Fruit fly (Drosophila melanogaster) whole organism, embryonic: ENCODE measurements around the gene CG8176.

ENCODE experiments used
- Abd-B ChIP-seq: fragments of 200-800 bp; sonication (Bioruptor generic); optimal IDR thresholded peaks from 2 replicates; lab custom pipeline; 2018; ENCODE audit warnings: missing biosample characterization, mild to moderate bottlenecking, missing genetic modification characterization, moderate library complexity
- Atf6 ChIP-seq: fragments of 200-800 bp; sonication (Bioruptor generic); IDR thresholded peaks from 2 replicates; pipeline ENCODE4 v1.3.6; 2022; ENCODE audit warnings: missing biosample characterization, missing genetic modification characterization
- Blimp-1 ChIP-seq: fragments of 200-800 bp; sonication (Bioruptor generic); optimal IDR thresholded peaks from 3 replicates; lab custom pipeline; 2018; ENCODE audit warnings: missing biosample characterization, missing genetic modification characterization, mild to moderate bottlenecking, moderate library complexity, missing genetic modification reagents
- CG10209 ChIP-seq: fragments of 200-800 bp; sonication (Bioruptor generic); optimal IDR thresholded peaks from 3 replicates; lab custom pipeline; 2017; ENCODE audit warnings: missing biosample characterization, mild to moderate bottlenecking, missing genetic modification characterization, missing genetic modification reagents
- CG10321 ChIP-seq: fragments of 200-800 bp; sonication (Bioruptor generic); IDR thresholded peaks from 2 replicates; pipeline ENCODE4 v1.3.6; 2022; ENCODE audit warnings: missing biosample characterization, missing genetic modification characterization
- CG11093 ChIP-seq: fragments of 200-800 bp; sonication (Bioruptor generic); IDR thresholded peaks from 3 replicates; pipeline ENCODE4 v1.3.6; 2022; ENCODE audit warnings: missing biosample characterization, missing genetic modification characterization
- CG11456 ChIP-seq: fragments of 200-800 bp; sonication (Bioruptor generic); IDR thresholded peaks from 3 replicates; pipeline ENCODE4 v1.3.6; 2022; ENCODE audit warnings: missing biosample characterization, missing genetic modification characterization
- CG11695 ChIP-seq: fragments of 200-800 bp; sonication (Bioruptor generic); IDR thresholded peaks from 3 replicates; pipeline ENCODE4 v1.3.6; 2022; ENCODE audit warnings: missing biosample characterization, missing genetic modification characterization
- CG11696 ChIP-seq: fragments of 200-800 bp; sonication (Bioruptor generic); IDR thresholded peaks from 2 replicates; pipeline ENCODE4 v1.3.6; 2022; ENCODE audit warnings: missing biosample characterization, missing genetic modification characterization
- CG14667 ChIP-seq: fragments of 200-800 bp; sonication (Bioruptor generic); IDR thresholded peaks from 2 replicates; pipeline ENCODE4 v1.3.6; 2022; ENCODE audit warnings: missing biosample characterization, missing genetic modification characterization
- CG1529 ChIP-seq: fragments of 200-800 bp; sonication (Bioruptor generic); optimal IDR thresholded peaks from 3 replicates; lab custom pipeline; 2018; ENCODE audit warnings: missing biosample characterization, missing genetic modification characterization
- CG16779 ChIP-seq: fragments of 200-800 bp; sonication (Bioruptor generic); IDR thresholded peaks from 2 replicates; pipeline ENCODE4 v1.3.6; 2022; ENCODE audit warnings: missing biosample characterization, missing genetic modification characterization
- CG16815 ChIP-seq: fragments of 200-800 bp; sonication (Bioruptor generic); optimal IDR thresholded peaks from 3 replicates; lab custom pipeline; 2017; ENCODE audit warnings: missing biosample characterization, mild to moderate bottlenecking, missing genetic modification characterization
- CG16863 ChIP-seq: fragments of 200-800 bp; sonication (Bioruptor generic); optimal IDR thresholded peaks from 3 replicates; lab custom pipeline; 2016; ENCODE audit warnings: missing biosample characterization, missing genetic modification characterization
- CG18262 ChIP-seq: fragments of 200-800 bp; optimal IDR thresholded peaks from 3 replicates; lab custom pipeline; 2019; ENCODE audit warnings: missing biosample characterization, mild to moderate bottlenecking, missing genetic modification characterization, moderate library complexity
- CG18764 ChIP-seq: fragments of 200-800 bp; sonication (Bioruptor generic); optimal IDR thresholded peaks from 3 replicates; lab custom pipeline; 2016; ENCODE audit warnings: missing biosample characterization, missing genetic modification characterization
- CG30403 ChIP-seq: fragments of 200-800 bp; sonication (Bioruptor generic); optimal IDR thresholded peaks from 3 replicates; lab custom pipeline; 2016; ENCODE audit warnings: missing biosample characterization, missing genetic modification characterization
- CG5245 ChIP-seq: fragments of 200-800 bp; sonication (Bioruptor generic); optimal IDR thresholded peaks from 3 replicates; lab custom pipeline; 2016; ENCODE audit warnings: missing biosample characterization, missing genetic modification characterization
- CG9609 ChIP-seq: fragments of 200-800 bp; sonication (Bioruptor generic); optimal IDR thresholded peaks from 3 replicates; lab custom pipeline; 2016; ENCODE audit warnings: missing biosample characterization, missing genetic modification characterization
- CrebB ChIP-seq: fragments of 200-800 bp; sonication (Bioruptor generic); optimal IDR thresholded peaks from 3 replicates; lab custom pipeline; 2018; ENCODE audit warnings: missing biosample characterization, mild to moderate bottlenecking, missing genetic modification characterization
- Doc2 ChIP-seq: fragments of 200-800 bp; sonication (Bioruptor generic); IDR thresholded peaks from 2 replicates; pipeline ENCODE4 v1.3.6; 2022; ENCODE audit warnings: missing biosample characterization, missing genetic modification characterization
- Elba2 ChIP-seq: fragments of 200-800 bp; sonication (Bioruptor generic); optimal IDR thresholded peaks from 3 replicates; lab custom pipeline; 2016; ENCODE audit warnings: missing biosample characterization, missing genetic modification characterization
- Ets97D ChIP-seq: fragments of 200-800 bp; sonication (Bioruptor generic); optimal IDR thresholded peaks from 3 replicates; lab custom pipeline; 2016; ENCODE audit warnings: missing biosample characterization, missing genetic modification characterization
- HHEX ChIP-seq: fragments of 200-800 bp; sonication (Bioruptor generic); optimal IDR thresholded peaks from 3 replicates; lab custom pipeline; 2017; ENCODE audit warnings: missing biosample characterization, mild to moderate bottlenecking, missing genetic modification characterization, missing genetic modification reagents
- HLH54F ChIP-seq: fragments of 200-800 bp; sonication (Bioruptor generic); optimal IDR thresholded peaks from 3 replicates; lab custom pipeline; 2016; ENCODE audit warnings: missing biosample characterization, missing genetic modification characterization
- Lhr ChIP-seq: fragments of 200-800 bp; sonication (Bioruptor generic); optimal IDR thresholded peaks from 3 replicates; lab custom pipeline; 2017; ENCODE audit warnings: mild to moderate bottlenecking, missing biosample characterization, missing genetic modification reagents, missing genetic modification characterization
- MBD-R2 ChIP-seq: fragments of 200-800 bp; sonication (Bioruptor generic); IDR thresholded peaks from 2 replicates; pipeline ENCODE4 v1.3.6; 2022; ENCODE audit warnings: missing biosample characterization, missing genetic modification characterization
- NK7.1 ChIP-seq: fragments of 200-800 bp; sonication (Bioruptor generic); optimal IDR thresholded peaks from 3 replicates; lab custom pipeline; 2016; ENCODE audit warnings: missing biosample characterization, missing genetic modification characterization
- Opbp ChIP-seq: fragments of 200-800 bp; sonication (Bioruptor generic); IDR thresholded peaks from 3 replicates; pipeline ENCODE4 v1.3.6; 2022; ENCODE audit warnings: missing biosample characterization, missing genetic modification characterization; ENCODE audit not compliant: partially characterized antibody
- ash1 ChIP-seq: fragments of 200-800 bp; sonication (Bioruptor generic); optimal IDR thresholded peaks from 2 replicates; lab custom pipeline; 2018; ENCODE audit warnings: missing biosample characterization, mild to moderate bottlenecking, missing genetic modification characterization
- bcd ChIP-seq: fragments of 200-800 bp; sonication (Bioruptor generic); optimal IDR thresholded peaks from 2 replicates; lab custom pipeline; 2017; ENCODE audit warnings: missing biosample characterization, mild to moderate bottlenecking, missing genetic modification characterization
- caup ChIP-seq: fragments of 200-800 bp; sonication (Bioruptor generic); optimal IDR thresholded peaks from 3 replicates; lab custom pipeline; 2017; ENCODE audit warnings: missing biosample characterization, mild to moderate bottlenecking, missing genetic modification characterization, moderate library complexity; ENCODE audit not compliant: severe bottlenecking
- en ChIP-seq: fragments of 200-800 bp; sonication (Bioruptor generic); optimal IDR thresholded peaks from 2 replicates; lab custom pipeline; 2016; ENCODE audit warnings: missing biosample characterization, missing genetic modification characterization
- fru ChIP-seq: fragments of >200 bp; optimal IDR thresholded peaks from 2 replicates; lab custom pipeline; 2017
- gce ChIP-seq: fragments of 200-800 bp; sonication (Bioruptor generic); IDR thresholded peaks from 3 replicates; pipeline ENCODE4 v1.3.6; 2022; ENCODE audit warnings: missing biosample characterization, missing genetic modification characterization
- gcm2 ChIP-seq: fragments of 200-800 bp; sonication (Bioruptor generic); optimal IDR thresholded peaks from 2 replicates; lab custom pipeline; 2016; ENCODE audit warnings: missing biosample characterization, missing genetic modification characterization
- grau ChIP-seq: fragments of 200-800 bp; optimal IDR thresholded peaks from 3 replicates; lab custom pipeline; 2019; ENCODE audit warnings: missing biosample characterization, mild to moderate bottlenecking, missing genetic modification characterization, moderate library complexity
- hb ChIP-seq: fragments of 200-800 bp; sonication (Bioruptor generic); IDR thresholded peaks from 3 replicates; pipeline ENCODE4 v1.3.6; 2022; ENCODE audit warnings: missing biosample characterization, missing genetic modification characterization; ENCODE audit not compliant: partially characterized antibody
- hkb ChIP-seq, 2 experiments: fragments of 200-800 bp in 1 of 2; fragments of >200 bp in 1 of 2; sonication (Bioruptor generic) in 1 of 2; IDR thresholded peaks in 1 of 2; optimal IDR thresholded peaks in 1 of 2; 2 replicates each; pipeline versions ENCODE4 v1.3.6 to Lab custom; 2017 to 2022; ENCODE audit warnings: missing biosample characterization in 1 of 2, missing genetic modification characterization in 1 of 2
- lola ChIP-seq, 3 experiments: fragments of >200 bp in 2 of 3; fragments of 200-800 bp in 1 of 3; sonication (Bioruptor generic) in 1 of 3; optimal IDR thresholded peaks; 2 replicates each; lab custom pipeline; 2017 to 2019; ENCODE audit warnings: missing biosample characterization in 3 of 3, missing genetic modification characterization in 3 of 3, mild to moderate bottlenecking in 1 of 3, moderate library complexity in 1 of 3
- odd ChIP-seq: fragments of 200-800 bp; sonication (Bioruptor generic); optimal IDR thresholded peaks from 2 replicates; lab custom pipeline; 2017; ENCODE audit warnings: missing biosample characterization, mild to moderate bottlenecking, missing genetic modification characterization
- org-1 ChIP-seq: fragments of 200-800 bp; sonication (Bioruptor generic); optimal IDR thresholded peaks from 2 replicates; lab custom pipeline; 2017; ENCODE audit warnings: missing biosample characterization, missing genetic modification characterization
- scrt ChIP-seq: fragments of 200-800 bp; sonication (Bioruptor generic); optimal IDR thresholded peaks from 2 replicates; lab custom pipeline; 2018; ENCODE audit warnings: missing biosample characterization, mild to moderate bottlenecking, missing genetic modification characterization, moderate library complexity
- slbo ChIP-seq: fragments of 200-800 bp; sonication (Bioruptor generic); IDR thresholded peaks from 2 replicates; pipeline ENCODE4 v1.3.6; 2022; ENCODE audit warnings: missing biosample characterization, missing genetic modification characterization
- sug ChIP-seq: fragments of 200-800 bp; optimal IDR thresholded peaks from 2 replicates; lab custom pipeline; 2019; ENCODE audit warnings: missing biosample characterization, mild to moderate bottlenecking, missing genetic modification characterization, moderate library complexity
- tgo ChIP-seq: fragments of 200-800 bp; sonication (Bioruptor generic); IDR thresholded peaks from 3 replicates; pipeline ENCODE4 v1.3.6; 2022; ENCODE audit warnings: missing biosample characterization, missing genetic modification characterization
- tin ChIP-seq: fragments of 200-800 bp; sonication (Bioruptor generic); optimal IDR thresholded peaks from 3 replicates; lab custom pipeline; 2016; ENCODE audit warnings: missing biosample characterization, missing genetic modification characterization
- tio ChIP-seq: fragments of 200-800 bp; sonication (Bioruptor generic); optimal IDR thresholded peaks from 2 replicates; lab custom pipeline; 2017; ENCODE audit warnings: missing biosample characterization, missing genetic modification characterization, inconsistent platforms

CG8176 gene

DNA sequence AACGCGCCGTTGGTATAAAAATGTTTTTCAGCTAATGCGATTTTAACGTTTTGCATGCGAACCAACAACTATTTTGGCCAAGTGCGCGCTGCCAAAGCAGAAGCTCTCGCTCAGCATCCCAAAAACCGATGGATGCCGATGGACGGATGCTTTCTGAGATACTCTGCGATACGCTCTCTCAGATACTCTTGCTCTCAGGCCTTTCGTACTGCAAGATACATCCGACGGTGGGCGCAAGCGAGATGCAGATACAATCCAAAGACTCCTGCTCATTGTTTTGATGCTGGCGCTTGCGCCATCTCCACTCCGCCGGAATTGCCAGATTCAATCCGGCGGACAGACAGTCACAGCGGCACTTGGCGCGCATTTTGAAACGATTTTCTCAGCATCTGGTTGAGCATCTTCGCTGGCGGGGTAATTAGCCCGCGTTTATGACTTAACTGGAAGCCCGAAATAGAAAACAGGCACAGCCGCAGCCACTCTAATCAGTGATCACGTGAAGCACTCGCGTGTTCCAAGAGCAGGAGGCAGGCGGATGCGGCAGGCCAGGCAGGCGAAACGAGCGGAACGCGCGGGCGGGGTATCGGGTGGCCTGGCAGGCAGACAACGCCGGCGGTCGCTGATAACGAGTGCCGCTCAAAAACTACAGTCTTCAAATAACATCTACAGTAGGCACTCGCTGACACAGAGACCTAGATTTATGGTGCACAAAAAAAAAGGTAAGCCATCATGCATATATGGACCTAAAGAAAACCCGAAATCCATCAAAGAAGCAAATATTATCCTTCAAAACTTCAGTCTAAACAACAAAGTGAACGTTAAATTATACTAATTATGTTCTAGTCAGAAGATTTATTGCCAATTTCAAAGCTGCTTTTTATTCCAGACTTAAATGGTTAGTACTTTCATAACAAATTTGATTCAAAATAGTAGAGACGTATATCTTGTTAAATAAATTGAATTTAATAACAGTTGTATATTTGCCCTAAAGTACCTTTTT, 21.9 kb upstream of the CG8176 start, which contains the start of gene CG16779 (continued):
- peak; percentile 1 for TF ChIP-seq scrt (GFP tag; lab: Kevin White, UChicago)
- peak; percentile 91 for TF ChIP-seq sug (tag; lab: Kevin White, UChicago)
- no peak for TF ChIP-seq Lhr
- no peak for TF ChIP-seq CrebB
- TF ChIP-seq fru (lab: Kevin White, UChicago): no peak
- TF ChIP-seq gcm2 (GFP tag; lab: Kevin White, UChicago): no peak
- TF ChIP-seq caup: no peak
- TF ChIP-seq org-1 (GFP tag; lab: Kevin White, UChicago): no peak
- TF ChIP-seq CG11093: 0 out of 3 replicates have a peak, but pooled peaks have one; percentile 6
- no peak for TF ChIP-seq hb (GFP tag; lab: Robert Waterston, UW)
- TF ChIP-seq Elba2 (GFP tag; lab: Kevin White, UChicago): no peak
- TF ChIP-seq CG9609 (GFP tag; lab: Kevin White, UChicago): no peak
- peak; percentile 16 for TF ChIP-seq HHEX (GFP tag; lab: Kevin White, UChicago)
- TF ChIP-seq odd (GFP tag; lab: Kevin White, UChicago): peak; percentile 11
- no peak; the same call in 1 of the 2 replicates for TF ChIP-seq MBD-R2
- TF ChIP-seq hkb (optimal IDR thresholded peaks at IDR 0.05; lab: Kevin White, UChicago): no peak
- no peak for TF ChIP-seq hkb (GFP tag; IDR thresholded peaks at IDR 0.05; lab: Robert Waterston, UW)
- TF ChIP-seq CG11456 (GFP tag; lab: Robert Waterston, UW): peak; percentile 60; the same call in 1 of the 3 replicates
- TF ChIP-seq CG11695 (GFP tag; lab: Robert Waterston, UW): no peak
- TF ChIP-seq grau (tag; lab: Kevin White, UChicago): peak; percentile 90
- TF ChIP-seq slbo (GFP tag; lab: Robert Waterston, UW): 0 out of 2 replicates have a peak, but pooled peaks have one; percentile 3
- TF ChIP-seq CG18262: peak; percentile 66
- peak; percentile 36 for TF ChIP-seq CG5245
- TF ChIP-seq ash1 (GFP tag; lab: Kevin White, UChicago): no peak
- 0 out of 2 replicates have a peak, but pooled peaks have one; percentile 24 for TF ChIP-seq CG16779 (GFP tag; lab: Robert Waterston, UW)
- peak; percentile 87 for TF ChIP-seq CG10321 (GFP tag; lab: Robert Waterston, UW)
- TF ChIP-seq CG16863: peak; percentile 10
- no peak for TF ChIP-seq CG14667 (GFP tag; lab: Robert Waterston, UW)
- no peak for TF ChIP-seq CG1529
- TF ChIP-seq Doc2 (GFP tag; lab: Robert Waterston, UW): no peak
- no peak for TF ChIP-seq HLH54F (GFP tag; lab: Kevin White, UChicago)
- TF ChIP-seq NK7.1 (GFP tag; lab: Kevin White, UChicago): no peak
- peak; percentile 30; the same call in 1 of the 3 replicates for TF ChIP-seq tgo (GFP tag; lab: Robert Waterston, UW)
- TF ChIP-seq CG16815 (GFP tag; lab: Kevin White, UChicago): peak; percentile 46
- no peak for TF ChIP-seq CG11696 (GFP tag; lab: Robert Waterston, UW)
- TF ChIP-seq Ets97D: no peak
- TF ChIP-seq Blimp-1 (GFP tag; lab: Kevin White, UChicago): peak; percentile 30
- peak; percentile 4 for TF ChIP-seq Abd-B
- peak; percentile 47 for TF ChIP-seq tin
- TF ChIP-seq tio: peak; percentile 50
- no peak for TF ChIP-seq gce
- no peak for TF ChIP-seq CG18764 (GFP tag; lab: Kevin White, UChicago)
- TF ChIP-seq Atf6 (GFP tag; lab: Robert Waterston, UW): no peak
- TF ChIP-seq en (GFP tag; lab: Kevin White, UChicago): no peak
- TF ChIP-seq lola (GFP tag; optimal IDR thresholded peaks at IDR 0.05; lab: Kevin White, UChicago): peak in 1 of 3 experiments; percentile 65
- TF ChIP-seq bcd: peak; percentile 47
- TF ChIP-seq Opbp: no peak
- TF ChIP-seq CG30403 (GFP tag; lab: Kevin White, UChicago): peak; percentile 59
- peak; percentile 53 for TF ChIP-seq CG10209 (GFP tag; lab: Kevin White, UChicago)
